Fruit fly (Drosophila melanogaster) whole organism, wandering third instar larva: ENCODE data around the gene kmr.

Source experiments
- Abd-B ChIP-seq: fragments of >200 bp; optimal IDR thresholded peaks from 2 replicates; lab custom pipeline; 2017; ENCODE audit warnings: missing biosample characterization, missing genetic modification characterization
- CG32264 ChIP-seq: fragments of 200-800 bp; sonication (Bioruptor generic); optimal IDR thresholded peaks from 2 replicates; lab custom pipeline; 2016; ENCODE audit warnings: missing biosample characterization, missing genetic modification characterization
- CG9705 ChIP-seq: fragments of 200-800 bp; sonication (Bioruptor generic); optimal IDR thresholded peaks from 2 replicates; lab custom pipeline; 2018; ENCODE audit warnings: missing biosample characterization, mild to moderate bottlenecking, missing genetic modification characterization
- CrebA ChIP-seq: fragments of 200-800 bp; sonication (Bioruptor generic); optimal IDR thresholded peaks from 2 replicates; lab custom pipeline; 2016; ENCODE audit warnings: missing biosample characterization, mild to moderate bottlenecking, missing genetic modification characterization, borderline replicate concordance
- Dfd ChIP-seq: fragments of >200 bp; optimal IDR thresholded peaks from 2 replicates; lab custom pipeline; 2017; ENCODE audit warnings: missing biosample characterization, missing genetic modification characterization
- Dif ChIP-seq: fragments of 200-275, 200-300 bp; sonication (Bioruptor generic); optimal IDR thresholded peaks from 2 replicates; lab custom pipeline; 2018; ENCODE audit warnings: missing biosample characterization, missing genetic modification characterization; ENCODE audit not compliant: partially characterized antibody
- GATAd ChIP-seq: sonication (Bioruptor generic); optimal IDR thresholded peaks from 2 replicates; lab custom pipeline; 2016; ENCODE audit warnings: missing biosample characterization, missing genetic modification characterization
- HLH106 ChIP-seq: fragments of 200-800 bp; optimal IDR thresholded peaks from 3 replicates; lab custom pipeline; 2019; ENCODE audit warnings: missing biosample characterization, mild to moderate bottlenecking, missing genetic modification characterization, moderate library complexity
- Hnf4 ChIP-seq: fragments of 200-800 bp; sonication (Bioruptor generic); optimal IDR thresholded peaks from 2 replicates; lab custom pipeline; 2016; ENCODE audit warnings: missing biosample characterization, mild to moderate bottlenecking, missing genetic modification characterization
- Hr78 ChIP-seq: fragments of >200 bp; optimal IDR thresholded peaks from 2 replicates; lab custom pipeline; 2017; ENCODE audit warnings: missing biosample characterization, missing genetic modification characterization
- Hr83 ChIP-seq: fragments of 200-300 bp; sonication (Bioruptor generic); optimal IDR thresholded peaks from 2 replicates; lab custom pipeline; 2016; ENCODE audit warnings: missing biosample characterization, mild to moderate bottlenecking, missing genetic modification characterization, moderate library complexity; ENCODE audit not compliant: poor library complexity, severe bottlenecking
- Jra ChIP-seq: sonication (Bioruptor generic); optimal IDR thresholded peaks from 2 replicates; lab custom pipeline; 2016; ENCODE audit warnings: missing biosample characterization, missing genetic modification characterization
- Myc ChIP-seq: fragments of >200 bp; optimal IDR thresholded peaks from 2 replicates; lab custom pipeline; 2017
- N ChIP-seq: fragments of >200 bp; optimal IDR thresholded peaks from 2 replicates; lab custom pipeline; 2018; ENCODE audit warnings: missing biosample characterization, missing external identifiers, missing genetic modification characterization
- Rel ChIP-seq, 2 experiments: fragments of 200-800 bp; sonication (Bioruptor generic) in 1 of 2; optimal IDR thresholded peaks; 2 replicates in 1 of 2; 3 replicates in 1 of 2; lab custom pipeline; 2016 to 2019; ENCODE audit warnings: mild to moderate bottlenecking in 2 of 2, missing biosample characterization in 2 of 2, missing genetic modification characterization in 2 of 2, moderate library complexity in 1 of 2
- Sp1 ChIP-seq: fragments of 200-800 bp; sonication (Bioruptor generic); optimal IDR thresholded peaks from 3 replicates; lab custom pipeline; 2019; ENCODE audit warnings: missing biosample characterization, mild to moderate bottlenecking, missing genetic modification characterization, moderate library complexity
- Vsx2 ChIP-seq: fragments of 200-300, 225-300 bp; sonication (Bioruptor generic); optimal IDR thresholded peaks from 2 replicates; lab custom pipeline; 2018; ENCODE audit warnings: missing biosample characterization, missing genetic modification characterization; ENCODE audit not compliant: partially characterized antibody
- br ChIP-seq: fragments of 200-800 bp; sonication (Bioruptor generic); optimal IDR thresholded peaks from 2 replicates; lab custom pipeline; 2016; ENCODE audit warnings: missing biosample characterization, missing genetic modification characterization
- brk ChIP-seq: fragments of 200-800 bp; sonication (Bioruptor generic); optimal IDR thresholded peaks from 2 replicates; lab custom pipeline; 2016; ENCODE audit warnings: missing biosample characterization, mild to moderate bottlenecking, missing genetic modification characterization
- dl ChIP-seq, 2 experiments: fragments of 175-275, 200-275 bp in 1 of 2; fragments of 200-275 bp in 1 of 2; sonication (Bioruptor generic); optimal IDR thresholded peaks; lab custom pipeline; 2018; ENCODE audit warnings: mild to moderate bottlenecking in 2 of 2, missing biosample characterization in 2 of 2, missing genetic modification characterization in 2 of 2, moderate library complexity in 2 of 2; ENCODE audit not compliant: partially characterized antibody in 2 of 2, insufficient read depth in 1 of 2
- ey ChIP-seq: fragments of 200-800 bp; sonication (Bioruptor generic); optimal IDR thresholded peaks from 2 replicates; lab custom pipeline; 2016; ENCODE audit warnings: missing biosample characterization, missing genetic modification characterization
- foxo ChIP-seq, 2 experiments: fragments of 200-800 bp; sonication (Bioruptor generic); optimal IDR thresholded peaks; 2 replicates in 1 of 2; 3 replicates in 1 of 2; lab custom pipeline; 2016 to 2017; ENCODE audit warnings: missing biosample characterization in 2 of 2, missing genetic modification characterization in 2 of 2
- fru ChIP-seq: fragments of 200-800 bp; sonication (Bioruptor generic); optimal IDR thresholded peaks from 3 replicates; lab custom pipeline; 2016; ENCODE audit warnings: missing biosample characterization, mild to moderate bottlenecking, missing genetic modification characterization
- jim ChIP-seq: fragments of 175-275, 200-325 bp; sonication (Bioruptor generic); optimal IDR thresholded peaks from 2 replicates; lab custom pipeline; 2016; ENCODE audit warnings: missing biosample characterization, mild to moderate bottlenecking, missing genetic modification characterization
- lola ChIP-seq: fragments of >200 bp; optimal IDR thresholded peaks from 2 replicates; lab custom pipeline; 2017; ENCODE audit warnings: missing biosample characterization, missing genetic modification characterization
- pan ChIP-seq: fragments of >200 bp; optimal IDR thresholded peaks from 2 replicates; lab custom pipeline; 2017
- rgr ChIP-seq: fragments of 200-800 bp; sonication (Bioruptor generic); optimal IDR thresholded peaks from 3 replicates; lab custom pipeline; 2016; ENCODE audit warnings: missing biosample characterization, mild to moderate bottlenecking, missing genetic modification characterization
- sv ChIP-seq: fragments of 200-800 bp; sonication (Bioruptor generic); optimal IDR thresholded peaks from 3 replicates; lab custom pipeline; 2016; ENCODE audit warnings: missing biosample characterization, missing genetic modification characterization
- tai ChIP-seq: sonication (Bioruptor generic); optimal IDR thresholded peaks from 2 replicates; lab custom pipeline; 2016; ENCODE audit warnings: missing biosample characterization, missing genetic modification characterization
- usp ChIP-seq: fragments of >200 bp; optimal IDR thresholded peaks from 2 replicates; lab custom pipeline; 2017; ENCODE audit warnings: missing biosample characterization, missing genetic modification characterization
- woc ChIP-seq: sonication (Bioruptor generic); optimal IDR thresholded peaks from 2 replicates; lab custom pipeline; 2016; ENCODE audit warnings: missing biosample characterization, mild to moderate bottlenecking, missing genetic modification characterization

Gene kmr

DNA sequence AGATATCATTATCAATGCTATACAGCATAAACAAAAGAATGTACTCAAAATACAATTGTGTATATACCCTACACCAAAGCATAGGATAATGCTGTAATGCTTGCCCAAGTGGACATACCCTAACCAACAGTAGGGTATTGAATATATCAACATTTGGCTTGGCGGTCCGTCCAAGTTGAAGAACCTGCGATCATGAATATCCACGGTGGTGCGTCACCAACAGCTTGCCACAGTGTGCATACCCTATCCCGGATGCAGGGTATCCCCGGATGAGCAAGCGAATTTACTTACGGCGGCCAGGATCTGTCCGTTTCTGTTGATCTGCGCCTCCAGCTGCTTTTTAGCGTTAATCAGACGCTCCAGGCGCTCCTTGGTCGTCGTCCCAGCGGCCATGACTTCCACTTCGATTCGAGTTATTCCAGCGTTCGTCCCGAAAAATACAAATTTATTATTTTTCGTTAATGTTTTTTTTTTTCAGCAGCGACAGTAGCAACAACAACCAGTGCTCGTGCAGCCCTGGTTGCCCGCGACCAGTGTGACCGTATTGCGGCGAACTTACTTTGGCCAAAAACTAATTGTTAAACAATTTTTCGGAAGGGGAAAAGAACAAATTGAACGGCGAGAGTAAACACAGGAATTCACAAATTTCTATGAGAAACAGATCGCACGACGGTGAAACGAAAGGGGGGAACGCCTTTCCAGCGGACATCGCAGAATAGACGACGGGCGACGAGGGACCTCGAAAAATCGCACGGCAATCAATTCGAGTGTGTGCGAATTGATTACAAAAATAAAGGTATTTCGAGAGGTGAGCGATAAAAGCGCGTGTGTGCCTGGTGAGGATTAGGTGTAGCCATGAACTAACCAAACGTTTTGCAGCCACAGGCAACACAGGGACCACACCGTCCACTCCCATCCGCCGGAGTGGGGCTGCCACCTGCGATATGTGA is 38.6 kb upstream of the kmr start, which contains the start of the genes Lkb1 and CG9588 (continued):
- TF ChIP-seq Vsx2 (GFP tag; lab: Kevin White, UChicago) (no peak), CG9705 (GFP tag; lab: Kevin White, UChicago) (no peak), CG32264 (GFP tag; lab: Kevin White, UChicago) (no peak), br (peak; percentile 66), GATAd (no peak), pan (lab: Kevin White, UChicago) (no peak), tai (GFP tag; lab: Kevin White, UChicago) (no peak), Rel (GFP tag; optimal IDR thresholded peaks at IDR 0.05; lab: Kevin White, UChicago) (no peak), Rel (tag; optimal IDR thresholded peaks at IDR 0.05; lab: Kevin White, UChicago) (peak; percentile 79), Jra (GFP tag; lab: Kevin White, UChicago) (no peak), woc (GFP tag; lab: Kevin White, UChicago) (no peak), Hr83 (GFP tag; lab: Kevin White, UChicago) (peak; percentile 53), sv (peak; percentile 39), lola (GFP tag; lab: Kevin White, UChicago) (no peak)

- TF ChIP-seq foxo (GFP tag; optimal IDR thresholded peaks at IDR 0.05; lab: Kevin White, UChicago) = no peak
Observed at dm6 chr3R:13682994-13683623, 31.9 kb upstream of the kmr start.

DNA sequence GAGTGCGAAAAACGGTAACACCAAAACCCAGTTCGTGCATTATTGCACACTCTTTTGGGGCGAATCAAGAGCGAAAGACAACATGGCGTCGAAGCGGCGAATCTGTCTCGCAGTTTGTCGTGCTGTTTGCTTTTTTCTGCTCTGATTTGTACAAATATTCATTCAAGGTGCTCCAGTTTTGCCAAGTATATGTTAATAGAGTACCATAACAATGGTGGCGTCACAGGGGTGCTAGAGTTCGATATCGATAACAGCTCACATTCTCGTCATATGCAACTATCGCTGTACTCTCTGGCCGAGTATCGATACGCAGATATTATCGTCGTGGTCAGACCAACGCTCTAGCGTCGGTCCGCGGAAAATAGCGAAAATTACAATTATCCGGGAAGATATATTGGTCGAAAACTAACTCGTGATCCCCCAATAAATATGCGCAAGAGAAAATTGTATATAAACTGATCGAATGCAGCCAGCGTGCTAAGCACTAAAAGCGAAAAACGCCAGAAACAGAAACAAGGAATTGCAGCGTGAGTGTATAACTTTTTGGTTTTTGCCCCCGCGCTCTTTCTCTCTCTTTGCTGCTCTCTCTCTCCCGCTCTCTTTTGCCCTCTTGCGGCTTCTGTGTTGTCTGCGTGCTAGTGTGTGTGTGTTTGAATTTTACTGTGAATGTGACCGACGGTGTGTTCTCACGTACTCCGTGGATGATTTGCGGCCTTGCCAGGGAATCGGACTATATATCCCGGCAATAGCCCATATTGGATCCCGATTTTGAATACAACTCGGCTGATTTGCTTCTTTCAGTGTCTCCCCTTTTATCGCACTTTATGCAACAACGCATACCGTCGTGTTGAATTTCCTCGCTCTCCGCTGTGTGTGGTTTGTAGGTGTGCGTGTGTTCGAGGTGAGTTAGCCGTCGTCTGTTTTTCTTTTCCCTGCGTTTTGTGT is 31.1 kb upstream of the kmr start, which contains the start of gene flfl:
flfl (plus strand) TSS at position 298 of the 945 bp plus-strand sequence.
- TF ChIP-seq Abd-B (GFP tag; lab: Kevin White, UChicago) (no peak), Sp1 (GFP tag; lab: Kevin White, UChicago) (no peak), brk (no peak), dl (GFP tag; optimal IDR thresholded peaks at IDR 0.05; lab: Kevin White, UChicago; ENCODE audit: insufficient read depth in 1 of 2, partially characterized antibody in 2 of 2) (peak; percentile 77 to 95), ey (GFP tag; lab: Kevin White, UChicago) (no peak), HLH106 (tag; lab: Kevin White, UChicago) (peak; percentile 26), pan (lab: Kevin White, UChicago) (no peak), jim (GFP tag; lab: Kevin White, UChicago) (no peak), foxo (GFP tag; optimal IDR thresholded peaks at IDR 0.05; lab: Kevin White, UChicago) (peak; percentile 1), N (peak; percentile 34), rgr (GFP tag; lab: Kevin White, UChicago) (no peak), CrebA (no peak), CG9705 (GFP tag; lab: Kevin White, UChicago) (peak; percentile 6), br (no peak), Dfd (GFP tag; lab: Kevin White, UChicago) (no peak), Hnf4 (GFP tag; lab: Kevin White, UChicago) (no peak), Hr78 (GFP tag; lab: Kevin White, UChicago) (no peak), Dif (GFP tag; lab: Kevin White, UChicago) (peak; percentile 97), usp (GFP tag; lab: Kevin White, UChicago) (no peak), lola (GFP tag; lab: Kevin White, UChicago) (peak; percentile 50), Vsx2 (GFP tag; lab: Kevin White, UChicago) (peak; percentile 88), woc (GFP tag; lab: Kevin White, UChicago) (no peak), Myc (lab: Kevin White, UChicago) (peak; percentile 46), Hr83 (GFP tag; lab: Kevin White, UChicago) (peak; percentile 32), fru (GFP tag; lab: Kevin White, UChicago) (no peak), sv (no peak)
